Fruit fly (Drosophila melanogaster): ENCODE data around the gene sog.

Gene sog

dm6 chrX:15618953-15619630 lies 14.1 kb downstream of the sog start (continued):
- TF ChIP-seq CG31388 (GFP tag; optimal IDR thresholded peaks at IDR 0.05), result peak; percentile 62
- TF ChIP-seq Ssrp (tag; optimal IDR thresholded peaks at IDR 0.05), result peak; percentile 78
- TF ChIP-seq da (GFP tag; optimal IDR thresholded peaks at IDR 0.05), result peak; percentile 51
- TF ChIP-seq Hmx (GFP tag; optimal IDR thresholded peaks at IDR 0.05), result no peak
- TF ChIP-seq CG18262 (tag; optimal IDR thresholded peaks at IDR 0.05), result peak; percentile 82
- TF ChIP-seq odd (GFP tag; optimal IDR thresholded peaks at IDR 0.05), result peak; percentile 56
- peak; percentile 72 for TF ChIP-seq tap (tag; optimal IDR thresholded peaks at IDR 0.05)
- peak; percentile 83 for TF ChIP-seq CG8359 (GFP tag; optimal IDR thresholded peaks at IDR 0.05; ENCODE audit: borderline replicate concordance)
- peak; percentile 86 for TF ChIP-seq ci (GFP tag; IDR thresholded peaks at IDR 0.05)
- TF ChIP-seq CG4282 (GFP tag; optimal IDR thresholded peaks at IDR 0.05), result no peak
- TF ChIP-seq CG17186 (GFP tag; optimal IDR thresholded peaks at IDR 0.05), result peak; percentile 31
- peak; percentile 58 for TF ChIP-seq CG16815 (GFP tag; optimal IDR thresholded peaks at IDR 0.05)
- peak in 1 of 2 experiments; percentile 57 for TF ChIP-seq eve (GFP tag; optimal IDR thresholded peaks at IDR 0.05)
- no peak for TF ChIP-seq Max (GFP tag; optimal IDR thresholded peaks at IDR 0.05)
- no peak for TF ChIP-seq CHES-1-like (GFP tag; optimal IDR thresholded peaks at IDR 0.05)
- peak; percentile 80 for TF ChIP-seq ap (GFP tag; IDR thresholded peaks at IDR 0.05)
- peak; percentile 75 for TF ChIP-seq twi (tag; optimal IDR thresholded peaks at IDR 0.05)
- TF ChIP-seq Camta (GFP tag; optimal IDR thresholded peaks at IDR 0.05), result peak; percentile 68
- TF ChIP-seq NK7.1 (GFP tag; optimal IDR thresholded peaks at IDR 0.05), result peak; percentile 34
- TF ChIP-seq CG13775 (GFP tag; optimal IDR thresholded peaks at IDR 0.05), result peak; percentile 70
- TF ChIP-seq usp (GFP tag; optimal IDR thresholded peaks at IDR 0.05), result no peak
- peak; percentile 49; the same call in 1 of the 2 replicates for TF ChIP-seq CG9932 (GFP tag; IDR thresholded peaks at IDR 0.05)
- peak; percentile 73 for TF ChIP-seq CG18619 (GFP tag; optimal IDR thresholded peaks at IDR 0.05)
- peak; percentile 61 for TF ChIP-seq kah (GFP tag; optimal IDR thresholded peaks at IDR 0.05)
- peak; percentile 72 for TF ChIP-seq CG11723 (GFP tag; optimal IDR thresholded peaks at IDR 0.05)
- TF ChIP-seq CG3065 (GFP tag; optimal IDR thresholded peaks at IDR 0.05), result peak; percentile 37
- TF ChIP-seq HHEX (GFP tag; optimal IDR thresholded peaks at IDR 0.05), result peak; percentile 76
- TF ChIP-seq CG17829 (tag; optimal IDR thresholded peaks at IDR 0.05), result peak; percentile 80
- peak; percentile 61 for TF ChIP-seq Dek (tag; optimal IDR thresholded peaks at IDR 0.05)
- TF ChIP-seq gt (GFP tag; IDR thresholded peaks at IDR 0.05), result peak; percentile 56; the same call in 1 of the 2 replicates
- peak; percentile 95 for TF ChIP-seq Med (GFP tag)
- peak; percentile 62 for TF ChIP-seq fd3F (GFP tag; optimal IDR thresholded peaks at IDR 0.05)
- peak; percentile 77 for TF ChIP-seq tgo (GFP tag; IDR thresholded peaks at IDR 0.05)
- TF ChIP-seq Dfd (GFP tag; optimal IDR thresholded peaks at IDR 0.05), result no peak
- TF ChIP-seq CG13123 (GFP tag; optimal IDR thresholded peaks at IDR 0.05), result peak; percentile 65
- TF ChIP-seq MTF-1 (GFP tag; optimal IDR thresholded peaks at IDR 0.05; ENCODE audit: borderline replicate concordance), result peak; percentile 3
- TF ChIP-seq h (optimal IDR thresholded peaks at IDR 0.05), result no peak
- peak; percentile 57 for TF ChIP-seq CG43689 (GFP tag; IDR thresholded peaks at IDR 0.05)
- TF ChIP-seq tll (GFP tag; optimal IDR thresholded peaks at IDR 0.05), result no peak
- TF ChIP-seq HLHmδ (GFP tag; optimal IDR thresholded peaks at IDR 0.05), result no peak
- peak; percentile 27 for TF ChIP-seq Sry-δ (GFP tag; optimal IDR thresholded peaks at IDR 0.05)
- peak; percentile 67 for TF ChIP-seq gsb-n (tag; optimal IDR thresholded peaks at IDR 0.05)
- TF ChIP-seq CG2116 (GFP tag; optimal IDR thresholded peaks at IDR 0.05), result peak; percentile 15
- no peak for TF ChIP-seq HLH4C (GFP tag; IDR thresholded peaks at IDR 0.05; ENCODE audit: partially characterized antibody)
- TF ChIP-seq CG11560 (tag; IDR thresholded peaks at IDR 0.05), result peak; percentile 53; the same call in 2 of the 3 replicates
- TF ChIP-seq CG4730 (GFP tag; IDR thresholded peaks at IDR 0.05), result peak; percentile 76
- peak; percentile 79 for TF ChIP-seq CG12391 (tag; optimal IDR thresholded peaks at IDR 0.05)
- peak; percentile 85 for TF ChIP-seq CG4424 (GFP tag; optimal IDR thresholded peaks at IDR 0.05)
- peak; percentile 82 for TF ChIP-seq CG10979 (tag; optimal IDR thresholded peaks at IDR 0.05)
- peak; percentile 87 for TF ChIP-seq sisA (GFP tag; IDR thresholded peaks at IDR 0.05)
